Worm (Caenorhabditis elegans): ENCODE measurements around the gene F44F4.15.

DNA sequence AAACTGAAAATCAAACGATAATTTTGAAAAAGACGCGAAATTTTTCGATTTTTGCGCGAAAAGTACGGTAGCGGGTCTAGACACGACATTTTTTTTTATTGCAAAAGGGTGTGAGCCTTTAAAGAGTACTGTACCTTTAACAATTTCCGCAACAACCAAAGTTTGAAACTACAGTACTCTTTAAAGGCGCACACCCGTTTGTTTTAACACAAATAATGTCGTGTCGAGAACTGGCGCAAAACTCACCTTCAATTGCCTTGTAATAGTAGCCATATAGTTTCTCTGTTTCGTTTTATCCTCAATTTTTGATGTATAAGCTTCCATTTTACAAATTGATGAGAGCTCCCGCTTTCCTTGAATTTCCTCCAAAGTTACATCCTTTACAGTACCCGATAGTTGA is 29.2 kb upstream of the F44F4.15 start:
- TF ChIP-seq ama-1 (optimal IDR thresholded peaks at IDR 0.05) (no peak), B0310.2 (tag; optimal IDR thresholded peaks at IDR 0.05) (no peak), ceh-13 (GFP tag; optimal IDR thresholded peaks at IDR 0.05) (no peak), hmbx-1 (tag; optimal IDR thresholded peaks at IDR 0.05) (no peak), F13C5.2 (tag; optimal IDR thresholded peaks at IDR 0.05) (no peak), sea-1 (GFP tag; conservative IDR thresholded peaks at IDR 0.05) (no peak), ceh-36 (tag; optimal IDR thresholded peaks at IDR 0.05) (no peak)
